Worm (Caenorhabditis elegans) whole organism, L1 larva: ENCODE results near the gene str-134.

Experiments used
- C04F5.9 ChIP-seq: sonication (generic microtip); optimal IDR thresholded peaks from 2 replicates; lab custom pipeline; 2016; ENCODE audit warnings: missing genetic modification characterization, missing compliant biosample characterization
- Y116A8C.19 ChIP-seq: sonication (generic microtip); optimal IDR thresholded peaks from 2 replicates; lab custom pipeline; 2016; ENCODE audit warnings: missing compliant biosample characterization, missing genetic modification characterization, borderline replicate concordance
- aly-2 ChIP-seq: fragments of 150-350 bp; optimal IDR thresholded peaks from 2 replicates; lab custom pipeline; 2014; ENCODE audit warnings: missing biosample characterization, missing genetic modification characterization
- blmp-1 ChIP-seq: fragments of 150-350 bp; optimal IDR thresholded peaks from 2 replicates; lab custom pipeline; 2014; ENCODE audit warnings: missing biosample characterization, missing genetic modification characterization
- ceh-63 ChIP-seq: fragments of 200-800 bp; sonication (Bioruptor generic); optimal IDR thresholded peaks from 2 replicates; lab custom pipeline; 2018; ENCODE audit warnings: mild to moderate bottlenecking, missing genetic modification characterization, missing compliant biosample characterization
- ceh-82 ChIP-seq, 3 experiments: fragments of 150-350 bp in 1 of 3; sonication (generic microtip) in 2 of 3; optimal IDR thresholded peaks; 2 replicates each; lab custom pipeline; 2014 to 2017; ENCODE audit warnings: missing biosample characterization in 3 of 3, missing genetic modification characterization in 3 of 3
- ceh-88 ChIP-seq: fragments of 200-800 bp; sonication (Bioruptor generic); IDR thresholded peaks from 2 replicates; pipeline ENCODE4 v1.3.6; 2022; ENCODE audit warnings: missing genetic modification characterization, missing compliant biosample characterization
- ceh-90 ChIP-seq: sonication (generic microtip); optimal IDR thresholded peaks from 2 replicates; lab custom pipeline; 2016; ENCODE audit warnings: missing genetic modification characterization, missing compliant biosample characterization
- dpl-1 ChIP-seq, 3 experiments: fragments of 150-350 bp in 2 of 3; sonication (generic microtip) in 1 of 3; optimal IDR thresholded peaks; 2 replicates each; lab custom pipeline; 2014 to 2017; ENCODE audit warnings: missing biosample characterization in 3 of 3, missing genetic modification characterization in 3 of 3, missing genetic modification reagents in 3 of 3
- dsc-1 ChIP-seq: sonication (generic microtip); optimal IDR thresholded peaks from 2 replicates; lab custom pipeline; 2016; ENCODE audit warnings: mild to moderate bottlenecking, missing genetic modification characterization, missing compliant biosample characterization
- egl-13 ChIP-seq: sonication (generic microtip); optimal IDR thresholded peaks from 2 replicates; lab custom pipeline; 2016; ENCODE audit warnings: missing genotype, missing genetic modification reagents, missing genetic modification characterization, missing compliant biosample characterization
- egl-27 ChIP-seq, 2 experiments: fragments of 150-350 bp in 1 of 2; sonication (generic microtip); optimal IDR thresholded peaks; 3 replicates each; lab custom pipeline; 2017 to 2018; ENCODE audit warnings: missing biosample characterization in 2 of 2, missing genetic modification characterization in 2 of 2, missing genetic modification reagents in 2 of 2
- ets-5 ChIP-seq: fragments of 200-800 bp; sonication (Bioruptor generic); IDR thresholded peaks from 2 replicates; pipeline ENCODE4 v1.3.6; 2022; ENCODE audit warnings: missing genetic modification characterization, missing compliant biosample characterization
- fkh-10 ChIP-seq: sonication (generic microtip); optimal IDR thresholded peaks from 2 replicates; lab custom pipeline; 2017; ENCODE audit warnings: missing biosample characterization, missing genetic modification reagents, missing genetic modification characterization
- fkh-4 ChIP-seq: sonication (generic microtip); optimal IDR thresholded peaks from 2 replicates; lab custom pipeline; 2016; ENCODE audit warnings: missing compliant biosample characterization, missing genetic modification characterization, borderline replicate concordance
- fkh-8 ChIP-seq: sonication (generic microtip); optimal IDR thresholded peaks from 2 replicates; lab custom pipeline; 2016; ENCODE audit warnings: mild to moderate bottlenecking, missing genetic modification characterization, missing compliant biosample characterization
- hlh-17 ChIP-seq: fragments of 200-800 bp; sonication (Bioruptor generic); optimal IDR thresholded peaks from 2 replicates; lab custom pipeline; 2018; ENCODE audit warnings: missing genetic modification characterization, mild to moderate bottlenecking, missing compliant biosample characterization, moderate library complexity, borderline replicate concordance
- isw-1 ChIP-seq: fragments of 200-800 bp; sonication (Bioruptor generic); IDR thresholded peaks from 2 replicates; pipeline ENCODE4 v1.3.6; 2022; ENCODE audit warnings: missing genetic modification characterization, missing compliant biosample characterization
- lin-14 ChIP-seq: fragments of 200-800 bp; sonication (Bioruptor generic); optimal IDR thresholded peaks from 2 replicates; lab custom pipeline; 2018; ENCODE audit warnings: mild to moderate bottlenecking, missing genetic modification characterization, moderate library complexity, missing compliant biosample characterization
- lin-15B ChIP-seq: fragments of 150-350 bp; sonication (generic microtip); optimal IDR thresholded peaks from 3 replicates; lab custom pipeline; 2014; ENCODE audit warnings: missing biosample characterization, missing genetic modification characterization
- lir-3 ChIP-seq: sonication (generic microtip); optimal IDR thresholded peaks from 2 replicates; lab custom pipeline; 2016; ENCODE audit warnings: mild to moderate bottlenecking, missing genetic modification characterization, moderate library complexity, missing compliant biosample characterization; ENCODE audit not compliant: poor library complexity
- nhr-12 ChIP-seq: sonication (generic microtip); optimal IDR thresholded peaks from 2 replicates; lab custom pipeline; 2017; ENCODE audit warnings: missing biosample characterization, missing genetic modification characterization
- nhr-20 ChIP-seq: sonication (generic microtip); optimal IDR thresholded peaks from 2 replicates; lab custom pipeline; 2016; ENCODE audit warnings: mild to moderate bottlenecking, missing genetic modification characterization, missing compliant biosample characterization
- nhr-28 ChIP-seq: fragments of 150-350 bp; optimal IDR thresholded peaks from 2 replicates; lab custom pipeline; 2014; ENCODE audit warnings: missing biosample characterization, missing genetic modification characterization
- nhr-84 ChIP-seq: sonication (generic microtip); optimal IDR thresholded peaks from 2 replicates; lab custom pipeline; 2017; ENCODE audit warnings: missing biosample characterization, missing genetic modification characterization
- pqm-1 ChIP-seq: sonication (generic microtip); optimal IDR thresholded peaks from 3 replicates; lab custom pipeline; 2017; ENCODE audit warnings: missing biosample characterization, missing genetic modification characterization
- rnt-1 ChIP-seq: sonication (generic microtip); optimal IDR thresholded peaks from 2 replicates; lab custom pipeline; 2016; ENCODE audit warnings: mild to moderate bottlenecking, missing genetic modification characterization, moderate library complexity, missing compliant biosample characterization
- skn-1 ChIP-seq: fragments of 150-350 bp; optimal IDR thresholded peaks from 2 replicates; lab custom pipeline; 2014; ENCODE audit warnings: missing biosample characterization, missing genetic modification characterization
- snpc-4 ChIP-seq: fragments of 150-350 bp; optimal IDR thresholded peaks from 2 replicates; lab custom pipeline; 2014; ENCODE audit warnings: missing biosample characterization, missing genetic modification characterization
- snu-23 ChIP-seq: sonication (generic microtip); optimal IDR thresholded peaks from 2 replicates; lab custom pipeline; 2016; ENCODE audit warnings: missing genetic modification characterization, missing compliant biosample characterization
- sox-4 ChIP-seq: sonication (generic microtip); optimal IDR thresholded peaks from 2 replicates; lab custom pipeline; 2016; ENCODE audit warnings: missing genetic modification characterization, missing compliant biosample characterization
- sptf-1 ChIP-seq: fragments of 150-350 bp; optimal IDR thresholded peaks from 2 replicates; lab custom pipeline; 2014; ENCODE audit warnings: missing biosample characterization, missing genetic modification characterization
- tbx-2 ChIP-seq: sonication (generic microtip); optimal IDR thresholded peaks from 2 replicates; lab custom pipeline; 2016; ENCODE audit warnings: missing genetic modification characterization, missing compliant biosample characterization
- unc-62 ChIP-seq: fragments of 150-350 bp; optimal IDR thresholded peaks from 2 replicates; lab custom pipeline; 2014; ENCODE audit warnings: missing biosample characterization, missing genetic modification reagents, missing genetic modification characterization
- unc-98 ChIP-seq: fragments of 200-800 bp; sonication (Bioruptor generic); IDR thresholded peaks from 2 replicates; pipeline ENCODE4 v1.3.6; 2022; ENCODE audit warnings: missing genetic modification characterization, missing compliant biosample characterization
- xbp-1 ChIP-seq: sonication (generic microtip); optimal IDR thresholded peaks from 2 replicates; lab custom pipeline; 2016; ENCODE audit warnings: missing genetic modification characterization, missing compliant biosample characterization

str-134 gene

DNA sequence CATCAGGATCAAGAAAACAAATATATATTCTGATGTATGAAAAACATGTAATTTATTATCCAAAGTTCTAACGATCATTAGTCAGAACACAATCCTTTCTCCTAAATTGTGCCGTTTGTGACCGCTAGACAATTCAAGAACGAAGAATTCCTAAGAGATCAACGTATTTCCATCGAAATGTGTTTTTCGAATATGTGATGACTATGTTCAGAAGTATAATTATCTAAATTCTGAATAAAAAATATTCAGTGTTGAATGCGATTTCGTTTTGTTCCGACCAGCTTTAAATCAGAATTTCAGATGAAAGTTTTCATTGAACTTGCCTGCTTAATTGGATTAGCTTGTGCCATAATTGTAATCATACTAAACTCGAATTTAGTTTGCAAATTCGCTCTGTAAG, 41.2 kb upstream of the str-134 start, which contains the start of gene srbc-37:
srbc-37 (plus strand) TSS at position 301 of the 400 bp plus-strand sequence.
- TF ChIP-seq aly-2 (tag; lab: Kevin White, UChicago) (no peak), nhr-20 (tag; lab: Kevin White, UChicago) (no peak), lin-14 (GFP tag; lab: Kevin White, UChicago) (no peak), ceh-90 (tag; lab: Kevin White, UChicago) (no peak), lir-3 (no peak), pqm-1 (tag; lab: Kevin White, UChicago) (no peak), C04F5.9 (tag; lab: Kevin White, UChicago) (no peak), egl-13 (tag; lab: Kevin White, UChicago) (no peak), fkh-4 (tag; lab: Kevin White, UChicago) (no peak), egl-27 (tag; optimal IDR thresholded peaks at IDR 0.05; lab: Kevin White, UChicago) (no peak), nhr-12 (tag; lab: Kevin White, UChicago) (no peak), unc-62 (no peak), nhr-28 (tag; lab: Kevin White, UChicago) (no peak), ets-5 (GFP tag; lab: Robert Waterston, UW) (no peak), tbx-2 (tag; lab: Kevin White, UChicago) (no peak)
- TF ChIP-seq, all 84 proteins: peak for 0

DNA sequence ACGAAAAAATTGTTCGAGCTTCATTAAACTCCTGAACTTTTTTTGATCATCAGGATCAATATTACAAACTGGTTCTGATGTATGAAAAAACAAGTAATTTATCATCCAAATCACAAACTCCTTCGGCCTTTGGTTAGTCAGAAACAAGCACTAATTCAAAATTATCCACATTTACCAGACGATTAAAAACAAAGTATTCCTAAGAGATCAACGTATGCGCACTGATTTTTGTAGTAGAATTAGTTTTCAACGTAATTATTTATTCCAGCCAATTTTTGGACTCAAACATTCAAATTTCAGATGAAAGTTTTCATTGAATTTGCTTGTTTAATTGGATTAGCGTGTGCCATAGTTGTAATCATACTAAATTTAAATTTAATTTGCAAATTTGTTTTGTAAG, 36.5 kb upstream of the str-134 start, which contains the start of gene srbc-38:
srbc-38 (plus strand) TSS at position 301 of the 400 bp plus-strand sequence.
- TF ChIP-seq fkh-8 (tag; lab: Kevin White, UChicago), result no peak
- no peak for TF ChIP-seq dsc-1

DNA sequence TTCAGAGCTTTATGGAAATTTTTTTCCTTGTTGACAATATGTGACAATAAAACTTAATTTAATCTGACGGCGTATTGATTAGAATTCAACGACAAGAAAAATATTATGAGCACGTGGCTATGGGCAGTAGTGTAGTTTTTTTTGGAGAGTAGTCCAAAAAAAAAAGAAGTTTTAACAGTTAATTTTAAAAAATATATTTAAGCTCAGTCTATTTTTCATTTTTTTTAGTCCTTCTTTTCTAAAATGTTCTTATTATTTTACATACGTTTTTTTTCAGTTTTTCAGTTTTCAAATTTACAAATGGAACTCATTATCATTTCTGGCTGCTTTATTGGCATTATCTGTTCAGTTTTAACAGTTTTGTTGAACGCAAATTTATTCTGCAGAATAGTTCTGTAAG, 34.6 kb upstream of the str-134 start, which contains the start of gene srbc-39:
srbc-39 (plus strand) TSS at position 301 of the 400 bp plus-strand sequence.
- TF ChIP-seq C04F5.9 (tag; lab: Kevin White, UChicago) (no peak), fkh-8 (tag; lab: Kevin White, UChicago) (no peak), xbp-1 (tag; lab: Kevin White, UChicago) (no peak), isw-1 (GFP tag; lab: Robert Waterston, UW) (no peak), rnt-1 (tag; lab: Kevin White, UChicago) (no peak), snu-23 (GFP tag; lab: Kevin White, UChicago) (no peak), tbx-2 (tag; lab: Kevin White, UChicago) (no peak)

DNA sequence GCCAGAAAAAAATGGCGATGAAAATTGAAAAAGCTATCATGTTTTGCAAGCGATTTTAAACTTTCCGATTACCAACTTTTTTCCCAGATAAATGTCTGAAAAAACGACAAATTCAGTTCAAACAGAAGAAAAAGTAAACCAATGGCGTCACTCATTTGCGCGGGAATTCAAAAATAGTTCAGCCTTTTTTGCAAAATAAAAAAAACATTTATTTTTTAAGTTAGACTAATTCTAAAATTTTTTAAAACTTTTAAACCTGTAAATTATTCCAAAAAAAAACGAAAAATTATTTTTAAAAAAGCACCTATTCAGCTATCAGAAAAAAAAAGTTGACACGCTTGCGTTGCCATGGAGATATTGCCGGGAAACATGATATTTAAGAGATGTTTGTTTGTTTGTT, 30.6 kb upstream of the str-134 start, which contains the start of gene cyp-33C11:
cyp-33C11 (minus strand) TSS at position 101 of the 400 bp plus-strand sequence.
- TF ChIP-seq dpl-1 (GFP tag; optimal IDR thresholded peaks at IDR 0.05; lab: Kevin White, UChicago) (no peak), nhr-84 (tag; lab: Kevin White, UChicago) (no peak), unc-98 (no peak), lin-15B (tag; lab: Kevin White, UChicago) (no peak), fkh-10 (no peak), lin-14 (GFP tag; lab: Kevin White, UChicago) (no peak), sox-4 (no peak), nhr-20 (tag; lab: Kevin White, UChicago) (no peak), aly-2 (tag; lab: Kevin White, UChicago) (no peak), sptf-1 (tag; lab: Kevin White, UChicago) (no peak), hlh-17 (no peak)
- TF ChIP-seq, all 84 proteins: peak for 0

DNA sequence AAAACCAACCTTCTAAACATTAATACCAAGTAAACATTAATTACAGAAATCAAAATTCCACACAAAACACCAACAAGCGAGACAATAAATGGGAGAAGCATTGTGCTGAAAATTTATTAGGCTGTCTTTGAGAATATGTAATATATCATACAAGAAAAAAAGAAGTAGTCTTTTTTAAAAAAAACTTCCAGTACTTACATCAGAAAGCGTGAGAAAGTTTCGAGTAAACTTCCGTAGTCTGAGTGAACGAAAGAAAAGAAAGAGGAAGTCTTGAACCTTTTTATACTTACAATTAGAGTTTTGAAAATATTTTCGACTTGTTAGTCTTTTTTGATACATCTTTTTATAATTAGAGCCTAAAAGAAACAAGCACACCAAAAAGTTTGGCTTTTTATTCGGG, 23.7 kb upstream of the str-134 start, which contains the start of gene srbc-40:
srbc-40 (minus strand) TSS at position 101 of the 400 bp plus-strand sequence.
- TF ChIP-seq ceh-82 (tag; optimal IDR thresholded peaks at IDR 0.05; lab: Kevin White, UChicago) (no peak), blmp-1 (no peak), ceh-63 (GFP tag; lab: Kevin White, UChicago) (no peak), ceh-88 (GFP tag; lab: Robert Waterston, UW) (no peak), snpc-4 (tag; lab: Kevin White, UChicago) (no peak), skn-1 (tag; lab: Kevin White, UChicago) (no peak), Y116A8C.19 (tag; lab: Kevin White, UChicago) (no peak)
